Worm (Caenorhabditis elegans) whole organism, late embryonic: Measurements from ENCODE around the gene fbxa-4.

Experiments
- K02D7.2 ChIP-seq: sonication (generic microtip); optimal IDR thresholded peaks from 2 replicates; lab custom pipeline; 2017; ENCODE audit warnings: mild to moderate bottlenecking, missing genetic modification characterization, missing compliant biosample characterization
- K09A11.1 ChIP-seq: sonication (generic microtip); optimal IDR thresholded peaks from 2 replicates; lab custom pipeline; 2017; ENCODE audit warnings: antibody characterized with exemption, mild to moderate bottlenecking, missing genetic modification characterization, missing compliant biosample characterization; ENCODE audit not compliant: insufficient read depth
- T23F11.4 ChIP-seq: fragments of 200-800 bp; sonication (Bioruptor generic); optimal IDR thresholded peaks from 2 replicates; lab custom pipeline; 2018; ENCODE audit warnings: mild to moderate bottlenecking, missing genetic modification characterization, missing compliant biosample characterization
- ceh-19 ChIP-seq: fragments of 200-800 bp; sonication (Bioruptor generic); optimal IDR thresholded peaks from 2 replicates; lab custom pipeline; 2018; ENCODE audit warnings: mild to moderate bottlenecking, missing genetic modification characterization, missing compliant biosample characterization
- ceh-2 ChIP-seq: sonication (generic microtip); optimal IDR thresholded peaks from 2 replicates; lab custom pipeline; 2016; ENCODE audit warnings: missing genotype, missing genetic modification characterization, missing compliant biosample characterization
- ceh-24 ChIP-seq: sonication (generic microtip); optimal IDR thresholded peaks from 2 replicates; lab custom pipeline; 2016; ENCODE audit warnings: mild to moderate bottlenecking, missing genetic modification characterization, missing compliant biosample characterization
- ceh-31 ChIP-seq: sonication (generic microtip); optimal IDR thresholded peaks from 2 replicates; lab custom pipeline; 2016; ENCODE audit warnings: missing genetic modification characterization, missing compliant biosample characterization
- ceh-45 ChIP-seq: fragments of 200-800 bp; sonication (Bioruptor generic); IDR thresholded peaks from 2 replicates; pipeline ENCODE4 v1.3.6; 2022; ENCODE audit warnings: missing genetic modification reagents, missing genetic modification characterization, missing compliant biosample characterization
- ceh-6 ChIP-seq: fragments of 200-800 bp; sonication (Bioruptor generic); optimal IDR thresholded peaks from 2 replicates; lab custom pipeline; 2018; ENCODE audit warnings: mild to moderate bottlenecking, missing genetic modification characterization, missing compliant biosample characterization
- ceh-9 ChIP-seq: sonication (generic microtip); optimal IDR thresholded peaks from 2 replicates; lab custom pipeline; 2016; ENCODE audit warnings: mild to moderate bottlenecking, missing genetic modification characterization, inconsistent platforms, missing compliant biosample characterization
- che-1 ChIP-seq: sonication (generic microtip); optimal IDR thresholded peaks from 2 replicates; lab custom pipeline; 2016; ENCODE audit warnings: mild to moderate bottlenecking, missing genetic modification characterization, missing compliant biosample characterization
- dmd-4 ChIP-seq: sonication (generic microtip); optimal IDR thresholded peaks from 2 replicates; lab custom pipeline; 2016; ENCODE audit warnings: borderline replicate concordance, missing genetic modification characterization, missing compliant biosample characterization
- elt-4 ChIP-seq: sonication (generic microtip); optimal IDR thresholded peaks from 2 replicates; lab custom pipeline; 2016; ENCODE audit warnings: missing genetic modification characterization, missing compliant biosample characterization
- ets-4 ChIP-seq: sonication (generic microtip); optimal IDR thresholded peaks from 2 replicates; lab custom pipeline; 2016; ENCODE audit warnings: missing genetic modification characterization, missing compliant biosample characterization
- fax-1 ChIP-seq: sonication (generic microtip); optimal IDR thresholded peaks from 2 replicates; lab custom pipeline; 2016; ENCODE audit warnings: missing genotype, missing genetic modification characterization, missing compliant biosample characterization
- fkh-10 ChIP-seq: fragments of 150-350 bp; optimal IDR thresholded peaks from 2 replicates; lab custom pipeline; 2014; ENCODE audit warnings: missing biosample characterization, missing genetic modification reagents, missing genetic modification characterization
- fkh-6 ChIP-seq: sonication (generic microtip); optimal IDR thresholded peaks from 2 replicates; lab custom pipeline; 2016; ENCODE audit warnings: missing genetic modification characterization, missing compliant biosample characterization
- hlh-30 ChIP-seq: sonication (generic microtip); optimal IDR thresholded peaks from 2 replicates; lab custom pipeline; 2017; ENCODE audit warnings: antibody characterized with exemption, missing genetic modification characterization, missing compliant biosample characterization; ENCODE audit not compliant: insufficient read depth
- hlh-8 ChIP-seq: sonication (generic microtip); optimal IDR thresholded peaks from 2 replicates; lab custom pipeline; 2016; ENCODE audit warnings: missing genotype, missing genetic modification characterization, missing compliant biosample characterization
- lin-11 ChIP-seq: fragments of 200-800 bp; sonication (Bioruptor generic); optimal IDR thresholded peaks from 2 replicates; lab custom pipeline; 2018; ENCODE audit warnings: mild to moderate bottlenecking, missing genetic modification characterization, missing compliant biosample characterization
- madf-2 ChIP-seq: sonication (generic microtip); optimal IDR thresholded peaks from 2 replicates; lab custom pipeline; 2017; ENCODE audit warnings: missing genetic modification characterization, missing compliant biosample characterization
- nfya-1 ChIP-seq: sonication (generic microtip); optimal IDR thresholded peaks from 2 replicates; lab custom pipeline; 2017; ENCODE audit warnings: missing genetic modification characterization, mild to moderate bottlenecking, missing compliant biosample characterization, antibody characterized with exemption, moderate library complexity
- nhr-232 ChIP-seq: sonication (generic microtip); optimal IDR thresholded peaks from 2 replicates; lab custom pipeline; 2016; ENCODE audit warnings: missing genetic modification characterization, missing compliant biosample characterization
- npax-4 ChIP-seq: sonication (generic microtip); optimal IDR thresholded peaks from 2 replicates; lab custom pipeline; 2016; ENCODE audit warnings: missing genetic modification characterization, missing compliant biosample characterization
- odd-2 ChIP-seq: sonication (generic microtip); optimal IDR thresholded peaks from 2 replicates; lab custom pipeline; 2017; ENCODE audit warnings: antibody characterized with exemption, mild to moderate bottlenecking, missing genetic modification characterization, missing compliant biosample characterization
- pag-3 ChIP-seq: sonication (generic microtip); optimal IDR thresholded peaks from 2 replicates; lab custom pipeline; 2016; ENCODE audit warnings: missing compliant biosample characterization, missing genetic modification characterization, borderline replicate concordance
- pat-9 ChIP-seq: fragments of 200-800 bp; sonication (Bioruptor generic); optimal IDR thresholded peaks from 2 replicates; lab custom pipeline; 2018; ENCODE audit warnings: mild to moderate bottlenecking, missing genetic modification characterization, moderate library complexity, missing compliant biosample characterization
- pha-2 ChIP-seq: sonication (generic microtip); optimal IDR thresholded peaks from 2 replicates; lab custom pipeline; 2017; ENCODE audit warnings: mild to moderate bottlenecking, missing genetic modification characterization, missing compliant biosample characterization
- pha-4 ChIP-seq: fragments of 150-350 bp; optimal IDR thresholded peaks from 2 replicates; lab custom pipeline; 2018; ENCODE audit warnings: missing biosample characterization, missing genetic modification reagents, missing genetic modification characterization
- pros-1 ChIP-seq: fragments of 150-350 bp; optimal IDR thresholded peaks from 2 replicates; lab custom pipeline; 2014; ENCODE audit warnings: missing biosample characterization, missing genetic modification reagents, missing genetic modification characterization
- ref-2 ChIP-seq: sonication (generic microtip); optimal IDR thresholded peaks from 2 replicates; lab custom pipeline; 2016; ENCODE audit warnings: missing genetic modification characterization, missing compliant biosample characterization
- rnt-1 ChIP-seq: sonication (generic microtip); optimal IDR thresholded peaks from 2 replicates; lab custom pipeline; 2016; ENCODE audit warnings: missing genetic modification characterization, missing compliant biosample characterization
- sdc-2 ChIP-seq: sonication (generic microtip); optimal IDR thresholded peaks from 2 replicates; lab custom pipeline; 2016; ENCODE audit warnings: missing genotype, missing genetic modification characterization, missing compliant biosample characterization
- sox-2 ChIP-seq: fragments of 200-800 bp; sonication (Bioruptor generic); IDR thresholded peaks from 2 replicates; pipeline ENCODE4 v1.3.6; 2022; ENCODE audit warnings: missing genetic modification reagents, missing genetic modification characterization, missing compliant biosample characterization
- tbx-2 ChIP-seq: sonication (generic microtip); optimal IDR thresholded peaks from 2 replicates; lab custom pipeline; 2016; ENCODE audit warnings: missing genetic modification characterization, missing compliant biosample characterization
- ttx-3 ChIP-seq: sonication (generic microtip); optimal IDR thresholded peaks from 2 replicates; lab custom pipeline; 2016; ENCODE audit warnings: missing genetic modification reagents, missing genetic modification characterization, missing compliant biosample characterization

fbxa-4 gene

DNA sequence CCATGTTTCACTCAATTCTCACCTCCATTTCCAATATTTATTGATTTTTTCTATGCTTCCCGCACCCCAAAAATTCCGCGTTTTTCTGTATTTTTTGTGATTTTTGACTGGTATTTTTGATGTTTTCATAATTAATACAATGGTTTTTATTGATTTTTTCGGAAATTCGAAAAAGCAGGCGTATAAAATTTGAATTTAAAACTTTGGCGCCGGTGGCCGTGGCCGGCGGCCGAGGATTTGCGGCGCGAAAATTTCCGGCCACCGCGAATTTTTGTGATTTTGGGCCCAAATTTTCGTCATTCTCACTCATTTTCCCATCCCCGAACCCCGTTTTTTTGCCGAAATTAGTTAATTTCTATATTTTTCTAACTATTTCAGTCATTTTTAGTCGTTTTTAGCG, 35.7 kb upstream of the fbxa-4 start (continued):
- no peak for TF ChIP-seq sox-2 (GFP tag; lab: Robert Waterston, UW)
- peak; percentile 10 for TF ChIP-seq ceh-2 (tag; lab: Kevin White, UChicago)
- no peak for TF ChIP-seq nhr-232 (tag; lab: Kevin White, UChicago)
- no peak for TF ChIP-seq odd-2
- TF ChIP-seq lin-11 (tag; lab: Kevin White, UChicago) = no peak
- no peak for TF ChIP-seq ceh-9 (tag; lab: Kevin White, UChicago)
- TF ChIP-seq npax-4 (tag; lab: Kevin White, UChicago) = no peak

DNA sequence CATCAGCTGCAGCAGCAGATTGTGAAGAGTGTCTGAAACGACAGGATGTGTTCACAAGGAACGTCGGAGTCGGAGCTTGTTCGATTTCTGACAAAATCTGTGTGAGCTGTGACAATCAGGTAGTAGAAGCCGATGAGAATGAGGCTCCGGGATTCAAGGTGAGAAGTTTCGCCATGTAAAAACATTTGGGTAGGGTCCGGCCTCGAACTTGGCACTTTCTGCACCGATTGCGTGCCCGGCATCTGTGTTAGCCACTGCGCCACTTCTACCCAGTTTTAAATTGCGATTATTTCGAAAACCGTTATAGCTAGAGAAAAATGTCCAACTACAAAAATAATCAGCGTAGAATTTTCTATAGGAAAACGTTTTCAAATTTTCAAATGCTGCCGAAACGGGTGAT, 31.4 kb upstream of the fbxa-4 start:
- TF ChIP-seq che-1 (no peak), fkh-6 (tag; lab: Kevin White, UChicago) (no peak), dmd-4 (tag; lab: Kevin White, UChicago) (no peak), ceh-31 (tag; lab: Kevin White, UChicago) (no peak), pag-3 (tag; lab: Kevin White, UChicago) (no peak), lin-11 (tag; lab: Kevin White, UChicago) (no peak), nfya-1 (tag; lab: Kevin White, UChicago) (no peak)

DNA sequence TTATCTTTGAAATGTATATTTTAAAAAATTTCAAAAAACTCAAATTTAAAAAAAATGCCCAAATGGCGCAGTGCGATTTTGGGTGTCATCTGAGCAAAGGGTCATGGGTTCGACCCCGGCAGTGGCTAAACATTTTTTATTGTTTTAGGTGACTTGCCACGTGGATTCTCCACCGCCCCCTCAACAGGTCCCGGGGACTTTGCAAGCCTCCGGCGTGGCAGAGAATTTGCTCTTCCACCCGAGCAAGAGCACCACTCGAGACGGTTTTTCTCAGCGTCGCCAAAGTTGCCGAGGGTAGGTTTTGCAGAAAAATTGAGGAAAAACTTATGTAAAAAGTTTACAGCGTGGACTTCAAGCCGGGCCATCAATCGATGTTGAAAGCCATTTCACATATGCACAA, 29.8 kb upstream of the fbxa-4 start:
- no peak for TF ChIP-seq K02D7.2
- TF ChIP-seq pha-4 (tag; lab: Kevin White, UChicago) = no peak
- no peak for TF ChIP-seq T23F11.4 (GFP tag; lab: Kevin White, UChicago)
- TF ChIP-seq rnt-1 (tag; lab: Kevin White, UChicago) = no peak
- TF ChIP-seq ttx-3 (tag; lab: Kevin White, UChicago) = no peak
- no peak for TF ChIP-seq ceh-2 (tag; lab: Kevin White, UChicago)
- no peak for TF ChIP-seq pros-1 (tag; lab: Kevin White, UChicago)
- TF ChIP-seq ceh-6 (GFP tag; lab: Kevin White, UChicago) = no peak
- TF ChIP-seq fax-1 (tag; lab: Kevin White, UChicago) = no peak
- no peak for TF ChIP-seq hlh-8 (tag; lab: Kevin White, UChicago)
- TF ChIP-seq tbx-2 = no peak
- TF ChIP-seq sox-2 (GFP tag; lab: Robert Waterston, UW) = no peak
- no peak for TF ChIP-seq K09A11.1 (tag; lab: Kevin White, UChicago)
- no peak for TF ChIP-seq ets-4 (tag; lab: Kevin White, UChicago)
- no peak for TF ChIP-seq ceh-24 (tag; lab: Kevin White, UChicago)
- no peak for TF ChIP-seq sdc-2 (tag; lab: Kevin White, UChicago)
- no peak for TF ChIP-seq fkh-10 (GFP tag; lab: Kevin White, UChicago)
- TF ChIP-seq, all 69 proteins: peak for 0

DNA sequence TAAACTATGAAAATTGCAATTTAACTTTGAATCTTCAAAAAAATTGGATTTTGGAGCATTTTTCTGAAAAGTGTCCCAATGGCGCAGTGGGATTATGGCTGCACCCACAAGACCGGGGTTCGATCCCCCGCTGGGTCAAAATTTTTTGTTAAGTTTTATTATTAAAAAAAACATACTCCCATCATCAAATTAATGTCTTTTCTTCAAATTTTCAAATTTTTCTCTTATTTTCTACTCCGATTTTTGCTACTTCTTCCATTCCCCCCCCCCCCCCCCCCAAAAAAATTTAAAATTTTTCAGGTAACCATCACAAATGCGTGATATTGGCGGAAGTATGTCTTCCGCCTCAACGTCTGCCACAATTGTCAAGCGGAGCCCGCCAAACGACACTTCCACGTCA, 27.6 kb upstream of the fbxa-4 start, which contains the start of gene vab-19:
TSS of gene vab-19 (plus strand) at position 301 of the 400 bp plus-strand sequence.
- TF ChIP-seq fkh-10 (GFP tag; lab: Kevin White, UChicago) (no peak), pha-2 (tag; lab: Kevin White, UChicago) (no peak), ceh-31 (tag; lab: Kevin White, UChicago) (no peak), hlh-30 (tag; lab: Kevin White, UChicago) (no peak), lin-11 (tag; lab: Kevin White, UChicago) (no peak), elt-4 (tag; lab: Kevin White, UChicago) (no peak), ceh-19 (GFP tag; lab: Kevin White, UChicago) (no peak), ceh-45 (no peak), ref-2 (tag; lab: Kevin White, UChicago) (no peak), madf-2 (tag; lab: Kevin White, UChicago) (no peak), pat-9 (no peak)
